Worm (Caenorhabditis elegans) whole organism, L4/young adult: ENCODE measurements around the gene pycr-4.

Experiments
- dao-5 ChIP-seq: sonication (generic microtip); optimal IDR thresholded peaks from 2 replicates; lab custom pipeline; 2016; ENCODE audit warnings: missing genotype, missing genetic modification characterization, moderate library complexity, missing compliant biosample characterization
- him-1 ChIP-seq: sonication (generic microtip); optimal IDR thresholded peaks from 2 replicates; lab custom pipeline; 2016; ENCODE audit warnings: missing genotype, missing genetic modification reagents, missing genetic modification characterization, missing compliant biosample characterization

ce11 chrIV:7453661-7454159 is 23.4 kb downstream of the pycr-4 start:
- TF ChIP-seq dao-5 (no peak), him-1 (tag; lab: Kevin White, UChicago) (no peak)
